Fruit fly (Drosophila melanogaster) whole organism, prepupa: ENCODE measurements around the gene CG5191.

Experiments
- Blimp-1 ChIP-seq: fragments of 200-800 bp; sonication (Bioruptor generic); optimal IDR thresholded peaks from 3 replicates; lab custom pipeline; 2017; ENCODE audit warnings: missing biosample characterization, missing genetic modification characterization, mild to moderate bottlenecking, moderate library complexity, missing genetic modification reagents
- CG10631 ChIP-seq: fragments of 200-800 bp; sonication (Bioruptor generic); optimal IDR thresholded peaks from 2 replicates; lab custom pipeline; 2016; ENCODE audit warnings: missing biosample characterization, missing genetic modification characterization
- CG10669 ChIP-seq: fragments of 200-800 bp; sonication (Bioruptor generic); optimal IDR thresholded peaks from 3 replicates; lab custom pipeline; 2018; ENCODE audit warnings: missing biosample characterization, mild to moderate bottlenecking, missing genetic modification characterization, moderate library complexity
- CG11294 ChIP-seq: fragments of 200-800 bp; sonication (Bioruptor generic); IDR thresholded peaks from 2 replicates; pipeline ENCODE4 v1.3.6; 2022; ENCODE audit warnings: missing biosample characterization, missing genetic modification characterization
- CG15336 ChIP-seq: fragments of 200-800 bp; sonication (Bioruptor generic); IDR thresholded peaks from 2 replicates; pipeline ENCODE4 v1.3.6; 2022; ENCODE audit warnings: missing biosample characterization, missing genetic modification characterization
- CG1621 ChIP-seq: fragments of 200-800 bp; sonication (Bioruptor generic); optimal IDR thresholded peaks from 3 replicates; lab custom pipeline; 2018; ENCODE audit warnings: missing biosample characterization, mild to moderate bottlenecking, missing genetic modification characterization
- CG31627 ChIP-seq: fragments of 200-800 bp; sonication (Bioruptor generic); optimal IDR thresholded peaks from 3 replicates; lab custom pipeline; 2016; ENCODE audit warnings: missing biosample characterization, missing genetic modification characterization
- CG32006 ChIP-seq: fragments of 200-800 bp; sonication (Bioruptor generic); optimal IDR thresholded peaks from 3 replicates; lab custom pipeline; 2017; ENCODE audit warnings: missing biosample characterization, mild to moderate bottlenecking, missing genetic modification characterization
- CG34406 ChIP-seq: fragments of 200-800 bp; sonication (Bioruptor generic); optimal IDR thresholded peaks from 3 replicates; lab custom pipeline; 2016; ENCODE audit warnings: missing biosample characterization, missing genetic modification characterization
- CG3919 ChIP-seq: fragments of 200-800 bp; sonication (Bioruptor generic); optimal IDR thresholded peaks from 3 replicates; lab custom pipeline; 2016; ENCODE audit warnings: missing biosample characterization, missing genetic modification characterization
- CG4318 ChIP-seq: fragments of 200-800 bp; sonication (Bioruptor generic); optimal IDR thresholded peaks from 3 replicates; lab custom pipeline; 2017; ENCODE audit warnings: missing biosample characterization, mild to moderate bottlenecking, missing genetic modification characterization
- CG6163 ChIP-seq: fragments of 200-800 bp; sonication (Bioruptor generic); IDR thresholded peaks from 3 replicates; pipeline ENCODE4 v1.3.6; 2022; ENCODE audit warnings: missing biosample characterization, missing genetic modification characterization
- CG6276 ChIP-seq: fragments of 200-800 bp; sonication (Bioruptor generic); optimal IDR thresholded peaks from 2 replicates; lab custom pipeline; 2017; ENCODE audit warnings: missing biosample characterization, mild to moderate bottlenecking, missing genetic modification characterization
- CG6854 ChIP-seq: fragments of 200-800 bp; sonication (Bioruptor generic); optimal IDR thresholded peaks from 2 replicates; lab custom pipeline; 2017; ENCODE audit warnings: missing biosample characterization, mild to moderate bottlenecking, missing genetic modification characterization
- CG7368 ChIP-seq: fragments of 200-800 bp; sonication (Bioruptor generic); optimal IDR thresholded peaks from 3 replicates; lab custom pipeline; 2016; ENCODE audit warnings: missing biosample characterization, missing genetic modification characterization
- CG8119 ChIP-seq: fragments of 200-800 bp; sonication (Bioruptor generic); IDR thresholded peaks from 3 replicates; pipeline ENCODE4 v1.3.6; 2022; ENCODE audit warnings: missing biosample characterization, missing genetic modification characterization
- CG9139 ChIP-seq: fragments of 200-800 bp; sonication (Bioruptor generic); optimal IDR thresholded peaks from 3 replicates; lab custom pipeline; 2017; ENCODE audit warnings: missing biosample characterization, mild to moderate bottlenecking, missing genetic modification characterization
- Eip75B ChIP-seq: fragments of 200-800 bp; sonication (Bioruptor generic); optimal IDR thresholded peaks from 3 replicates; lab custom pipeline; 2016; ENCODE audit warnings: missing biosample characterization, missing genetic modification characterization
- Eip78C ChIP-seq: fragments of 200-800 bp; sonication (Bioruptor generic); peaks from one replicate; lab custom pipeline; 2016; ENCODE audit warnings: missing biosample characterization, missing genetic modification characterization
- Eip93F ChIP-seq: fragments of 200-800 bp; sonication (Bioruptor generic); optimal IDR thresholded peaks from 2 replicates; lab custom pipeline; 2016; ENCODE audit warnings: missing biosample characterization, mild to moderate bottlenecking, missing genetic modification characterization
- Ets21C ChIP-seq: fragments of 200-800 bp; sonication (Bioruptor generic); optimal IDR thresholded peaks from 3 replicates; lab custom pipeline; 2016; ENCODE audit warnings: missing biosample characterization, missing genetic modification characterization
- Ets96B ChIP-seq: fragments of 200-800 bp; optimal IDR thresholded peaks from 2 replicates; lab custom pipeline; 2019; ENCODE audit warnings: missing biosample characterization, mild to moderate bottlenecking, missing genetic modification characterization, moderate library complexity
- Hr38 ChIP-seq: sonication (Bioruptor generic); optimal IDR thresholded peaks from 2 replicates; lab custom pipeline; 2016; ENCODE audit warnings: missing biosample characterization, missing genetic modification characterization
- Hr4 ChIP-seq: fragments of 200-800 bp; sonication (Bioruptor generic); optimal IDR thresholded peaks from 3 replicates; lab custom pipeline; 2016; ENCODE audit warnings: missing biosample characterization, missing genetic modification characterization
- Lpt ChIP-seq: fragments of 200-800 bp; sonication (Bioruptor generic); optimal IDR thresholded peaks from 3 replicates; lab custom pipeline; 2016; ENCODE audit warnings: missing biosample characterization, missing genetic modification characterization
- Met ChIP-seq: fragments of 200-800 bp; sonication (Bioruptor generic); optimal IDR thresholded peaks from 3 replicates; lab custom pipeline; 2016; ENCODE audit warnings: missing biosample characterization, missing genetic modification characterization
- Smox ChIP-seq: fragments of 200-800 bp; sonication (Bioruptor generic); optimal IDR thresholded peaks from 3 replicates; lab custom pipeline; 2016; ENCODE audit warnings: missing biosample characterization, missing genetic modification characterization
- Sox102F ChIP-seq: fragments of 200-800 bp; sonication (Bioruptor generic); optimal IDR thresholded peaks from 2 replicates; lab custom pipeline; 2016; ENCODE audit warnings: missing biosample characterization, mild to moderate bottlenecking, missing genetic modification characterization
- Sox14 ChIP-seq: fragments of 200-800 bp; sonication (Bioruptor generic); optimal IDR thresholded peaks from 3 replicates; lab custom pipeline; 2016; ENCODE audit warnings: missing biosample characterization, missing genetic modification characterization
- achi ChIP-seq: fragments of 200-800 bp; sonication (Bioruptor generic); optimal IDR thresholded peaks from 3 replicates; lab custom pipeline; 2016; ENCODE audit warnings: missing biosample characterization, missing genetic modification characterization
- acj6 ChIP-seq: fragments of 200-800 bp; sonication (Bioruptor generic); optimal IDR thresholded peaks from 3 replicates; lab custom pipeline; 2016; ENCODE audit warnings: missing biosample characterization, missing genetic modification characterization
- cyc ChIP-seq: fragments of 200-800 bp; sonication (Bioruptor generic); optimal IDR thresholded peaks from 3 replicates; lab custom pipeline; 2016; ENCODE audit warnings: missing biosample characterization, missing genetic modification characterization
- dac ChIP-seq: fragments of 200-800 bp; sonication (Bioruptor generic); optimal IDR thresholded peaks from 2 replicates; lab custom pipeline; 2017; ENCODE audit warnings: missing biosample characterization, mild to moderate bottlenecking, missing genetic modification characterization
- dsx ChIP-seq: fragments of 200-800 bp; optimal IDR thresholded peaks from 3 replicates; lab custom pipeline; 2019; ENCODE audit warnings: missing biosample characterization, mild to moderate bottlenecking, missing genetic modification characterization, moderate library complexity; ENCODE audit not compliant: poor library complexity, severe bottlenecking
- eg ChIP-seq: fragments of 200-800 bp; sonication (Bioruptor generic); IDR thresholded peaks from 3 replicates; pipeline ENCODE4 v1.3.6; 2022; ENCODE audit warnings: missing biosample characterization, missing genetic modification characterization
- esn ChIP-seq: fragments of 200-800 bp; sonication (Bioruptor generic); optimal IDR thresholded peaks from 2 replicates; lab custom pipeline; 2016; ENCODE audit warnings: missing biosample characterization, mild to moderate bottlenecking, missing genetic modification characterization, moderate library complexity
- fd59A ChIP-seq: fragments of 200-800 bp; sonication (Bioruptor generic); optimal IDR thresholded peaks from 2 replicates; lab custom pipeline; 2017; ENCODE audit warnings: missing biosample characterization, mild to moderate bottlenecking, missing genetic modification characterization, missing genetic modification reagents
- fd85E ChIP-seq: fragments of 200-800 bp; sonication (Bioruptor generic); optimal IDR thresholded peaks from 3 replicates; lab custom pipeline; 2016; ENCODE audit warnings: missing biosample characterization, missing genetic modification characterization
- lz ChIP-seq: fragments of 200-800 bp; sonication (Bioruptor generic); optimal IDR thresholded peaks from 3 replicates; lab custom pipeline; 2016; ENCODE audit warnings: missing biosample characterization, missing genetic modification characterization
- pdm3 ChIP-seq: fragments of 200-800 bp; sonication (Bioruptor generic); optimal IDR thresholded peaks from 3 replicates; lab custom pipeline; 2016; ENCODE audit warnings: missing biosample characterization, missing genetic modification characterization
- spab ChIP-seq: fragments of 200-800 bp; sonication (Bioruptor generic); optimal IDR thresholded peaks from 2 replicates; lab custom pipeline; 2017; ENCODE audit warnings: missing biosample characterization, mild to moderate bottlenecking, missing genetic modification characterization, missing genetic modification reagents
- ss ChIP-seq, 2 experiments: fragments of 200-800 bp; sonication (Bioruptor generic); optimal IDR thresholded peaks; 2 replicates in 1 of 2; 3 replicates in 1 of 2; lab custom pipeline; 2017 to 2018; ENCODE audit warnings: mild to moderate bottlenecking in 2 of 2, missing biosample characterization in 2 of 2, missing genetic modification characterization in 2 of 2, moderate library complexity in 1 of 2
- vri ChIP-seq: fragments of 200-800 bp; sonication (Bioruptor generic); optimal IDR thresholded peaks from 3 replicates; lab custom pipeline; 2016; ENCODE audit warnings: missing biosample characterization, mild to moderate bottlenecking, missing genetic modification characterization

The CG5191 gene

DNA sequence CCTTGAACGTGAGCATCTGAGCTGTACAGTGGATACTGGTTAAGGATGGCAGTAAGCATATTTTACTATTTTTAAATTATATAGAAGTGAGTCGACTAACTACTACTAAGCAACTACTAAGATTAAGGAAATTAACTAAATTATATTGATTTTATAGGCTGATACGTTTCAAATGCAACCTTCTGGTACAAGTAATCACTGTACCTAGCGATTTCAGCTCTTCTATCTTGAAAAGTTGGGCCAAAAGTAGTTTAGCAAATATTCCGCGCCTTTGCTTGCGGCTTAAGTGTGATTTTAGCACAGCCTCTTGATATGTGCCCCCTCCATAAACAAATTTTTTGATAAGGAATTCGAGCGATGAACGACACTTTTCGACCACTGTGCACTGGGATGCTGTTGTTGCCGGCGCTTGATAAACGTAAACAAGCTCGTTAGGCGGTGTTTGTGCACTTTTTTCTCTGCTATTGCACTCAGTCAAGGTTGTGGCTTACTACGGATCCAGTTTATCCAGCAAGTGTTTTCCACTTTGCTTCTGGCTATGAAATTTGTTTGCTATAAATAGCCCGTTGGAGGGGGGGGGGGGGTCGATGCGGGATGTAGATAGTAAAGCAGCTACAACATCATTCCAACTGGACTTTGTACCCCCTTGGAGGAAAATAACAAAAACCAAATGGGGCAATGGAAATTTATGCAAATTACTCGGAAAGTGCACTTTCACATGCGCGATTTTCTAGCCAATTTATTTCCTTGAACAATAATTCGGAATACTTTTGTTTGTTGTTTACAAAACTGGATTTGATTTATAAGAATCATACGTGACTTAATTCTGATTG is 4.2 kb upstream of the CG5191 start (continued):
- TF ChIP-seq Ets96B (tag; lab: Kevin White, UChicago) (peak; percentile 52), CG4318 (GFP tag; lab: Kevin White, UChicago) (peak; percentile 70), Blimp-1 (GFP tag; lab: Kevin White, UChicago) (no peak), Hr38 (GFP tag; lab: Kevin White, UChicago) (no peak), lz (GFP tag; lab: Kevin White, UChicago) (peak; percentile 65), Eip93F (GFP tag; lab: Kevin White, UChicago) (no peak), esn (GFP tag; lab: Kevin White, UChicago) (peak; percentile 72), acj6 (peak; percentile 73), CG10631 (peak; percentile 72), CG11294 (peak; percentile 74)

DNA sequence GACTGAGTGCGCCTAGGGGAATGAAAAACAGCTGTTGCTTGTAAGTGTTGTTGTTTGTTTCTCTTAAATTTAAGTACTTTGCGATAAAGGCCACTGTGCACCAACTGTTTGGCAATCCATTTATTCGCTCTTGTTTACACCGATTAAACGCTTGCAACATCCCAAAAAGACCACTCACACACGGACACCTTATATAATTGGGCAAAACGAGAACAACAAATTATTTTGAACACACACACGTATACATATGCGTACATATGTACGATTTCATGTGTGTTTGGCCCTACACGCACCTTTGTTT is 3.6 kb upstream of the CG5191 start:
- TF ChIP-seq CG6276 (GFP tag; lab: Kevin White, UChicago), result peak; percentile 16
- TF ChIP-seq CG7368 (GFP tag; lab: Kevin White, UChicago), result no peak
- TF ChIP-seq CG34406 (GFP tag; lab: Kevin White, UChicago), result no peak
- no peak for TF ChIP-seq Eip78C (GFP tag; lab: Kevin White, UChicago)
- TF ChIP-seq Ets21C (GFP tag; lab: Kevin White, UChicago), result no peak
- TF ChIP-seq Sox102F, result no peak

DNA sequence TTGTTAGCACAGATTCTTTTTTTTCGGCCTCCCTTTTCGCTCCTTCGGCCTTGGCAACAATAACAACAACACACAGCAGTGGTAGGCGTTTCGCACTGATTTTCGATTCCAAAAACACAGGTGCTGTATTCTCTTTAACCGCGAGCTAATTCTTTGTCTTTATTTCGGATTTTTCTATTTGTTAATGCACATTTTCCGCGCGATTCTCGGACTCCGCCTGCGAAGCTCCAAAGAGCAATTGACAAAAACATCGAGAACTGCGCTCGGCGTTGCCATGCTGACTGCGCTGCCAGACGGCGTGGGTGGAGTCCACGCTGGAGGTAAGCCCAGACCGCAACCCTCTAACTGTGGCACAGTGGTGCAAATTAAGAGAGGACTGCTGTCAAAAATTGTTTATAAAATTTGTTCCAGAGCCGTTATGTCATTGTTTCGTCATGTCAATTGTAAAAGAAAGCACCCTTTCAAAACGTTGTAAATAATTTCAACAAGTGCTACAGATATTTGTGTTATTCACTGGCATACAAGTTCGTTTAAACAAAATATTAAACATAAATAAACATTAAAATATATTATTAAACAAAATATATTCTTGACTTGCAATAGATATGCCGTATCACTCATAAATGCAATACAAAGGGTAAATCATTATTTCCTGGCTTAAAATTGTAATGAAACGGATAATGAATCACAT is 3.1 kb upstream of the CG5191 start, which contains the start of the genes DPCoAC and CG5180:
DPCoAC (minus strand) TSS at position 253 of the 691 bp plus-strand sequence.
CG5180 (plus strand) TSS at position 516 of the 691 bp plus-strand sequence.
- TF ChIP-seq esn (GFP tag; lab: Kevin White, UChicago) (peak; percentile 56), Eip75B (GFP tag; lab: Kevin White, UChicago) (peak; percentile 32), CG8119 (0 out of 3 replicates have a peak, but pooled peaks have one; percentile 27), eg (peak; percentile 72), CG11294 (peak; percentile 36; the same call in 1 of the 2 replicates), CG10631 (peak; percentile 72), CG31627 (peak; percentile 74), Met (GFP tag; lab: Kevin White, UChicago) (peak; percentile 56), acj6 (peak; percentile 21), fd85E (GFP tag; lab: Kevin White, UChicago) (no peak), CG7368 (GFP tag; lab: Kevin White, UChicago) (peak; percentile 19), Ets21C (GFP tag; lab: Kevin White, UChicago) (peak; percentile 55), dsx (GFP tag; lab: Kevin White, UChicago) (no peak), vri (GFP tag; lab: Kevin White, UChicago) (peak; percentile 70), ss (GFP tag; optimal IDR thresholded peaks at IDR 0.05; lab: Kevin White, UChicago) (peak; percentile 34 to 37), lz (GFP tag; lab: Kevin White, UChicago) (peak; percentile 15), fd59A (GFP tag; lab: Kevin White, UChicago) (no peak), Blimp-1 (GFP tag; lab: Kevin White, UChicago) (peak; percentile 12), CG15336 (GFP tag; lab: Robert Waterston, UW) (no peak), CG32006 (GFP tag; lab: Kevin White, UChicago) (peak; percentile 65), CG3919 (GFP tag; lab: Kevin White, UChicago) (peak; percentile 66), achi (peak; percentile 64), Sox14 (peak; percentile 81), Smox (peak; percentile 51), Lpt (GFP tag; lab: Kevin White, UChicago) (no peak), CG6276 (GFP tag; lab: Kevin White, UChicago) (no peak), CG10669 (GFP tag; lab: Kevin White, UChicago) (peak; percentile 20), Hr4 (GFP tag; lab: Kevin White, UChicago) (peak; percentile 68), Hr38 (GFP tag; lab: Kevin White, UChicago) (no peak), CG9139 (GFP tag; lab: Kevin White, UChicago) (peak; percentile 36), pdm3 (GFP tag; lab: Kevin White, UChicago) (peak; percentile 52), dac (peak; percentile 16), cyc (GFP tag; lab: Kevin White, UChicago) (peak; percentile 69), CG6854 (GFP tag; lab: Kevin White, UChicago) (peak; percentile 16), CG6163 (GFP tag; lab: Robert Waterston, UW) (peak; percentile 75), CG34406 (GFP tag; lab: Kevin White, UChicago) (peak; percentile 43), spab (GFP tag; lab: Kevin White, UChicago) (no peak), CG1621 (tag; lab: Kevin White, UChicago) (peak; percentile 47), Ets96B (tag; lab: Kevin White, UChicago) (no peak)
